Fruit fly (Drosophila melanogaster): ENCODE measurements around the gene Fbp2.

DNA sequence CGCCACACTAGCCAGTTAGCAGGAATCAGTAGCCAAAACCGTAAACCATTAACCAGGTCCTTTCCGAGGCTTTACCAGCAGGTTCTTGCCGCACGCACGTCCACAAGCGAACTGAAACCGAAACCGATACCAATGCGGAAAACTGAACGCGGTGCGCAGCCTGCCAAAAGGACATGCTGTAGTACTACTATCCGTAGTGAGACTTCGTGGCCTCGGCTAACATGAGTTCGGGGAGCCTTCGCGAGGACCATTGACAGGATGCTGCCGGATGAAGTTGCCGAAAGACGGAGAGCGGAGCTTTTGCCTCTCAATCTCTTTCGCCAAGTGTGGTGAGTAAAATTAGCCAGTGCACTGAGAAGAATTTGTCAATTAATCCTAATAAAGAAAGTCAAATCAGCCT, 11.5 kb upstream of the Fbp2 start, which contains the start of gene Shawl:
- TF ChIP-seq Ets98B (GFP tag; IDR thresholded peaks at IDR 0.05): no peak
- TF ChIP-seq Snoo (tag; optimal IDR thresholded peaks at IDR 0.05): no peak
- 0 out of 3 replicates have a peak, but pooled peaks have one; percentile 15 for TF ChIP-seq fd96Ca (GFP tag; IDR thresholded peaks at IDR 0.05)
- TF ChIP-seq EcR (GFP tag; optimal IDR thresholded peaks at IDR 0.05): no peak
- no peak for TF ChIP-seq CG12605 (GFP tag; IDR thresholded peaks at IDR 0.05)
- no peak for TF ChIP-seq CG14655 (GFP tag; optimal IDR thresholded peaks at IDR 0.05)
- TF ChIP-seq CG8159 (tag; optimal IDR thresholded peaks at IDR 0.05): no peak
- no peak for TF ChIP-seq CG8301 (tag; optimal IDR thresholded peaks at IDR 0.05)
- no peak for TF ChIP-seq rn (GFP tag; IDR thresholded peaks at IDR 0.05)
- no peak for TF ChIP-seq Pif1B (GFP tag; optimal IDR thresholded peaks at IDR 0.05)

Measured in whole organism, pupa.